Fruit fly (Drosophila melanogaster): ENCODE measurements around the gene rdx.
A peak's percentile ranks its signal among the peaks of the same experiment; 100 is the strongest.

The rdx gene

DNA sequence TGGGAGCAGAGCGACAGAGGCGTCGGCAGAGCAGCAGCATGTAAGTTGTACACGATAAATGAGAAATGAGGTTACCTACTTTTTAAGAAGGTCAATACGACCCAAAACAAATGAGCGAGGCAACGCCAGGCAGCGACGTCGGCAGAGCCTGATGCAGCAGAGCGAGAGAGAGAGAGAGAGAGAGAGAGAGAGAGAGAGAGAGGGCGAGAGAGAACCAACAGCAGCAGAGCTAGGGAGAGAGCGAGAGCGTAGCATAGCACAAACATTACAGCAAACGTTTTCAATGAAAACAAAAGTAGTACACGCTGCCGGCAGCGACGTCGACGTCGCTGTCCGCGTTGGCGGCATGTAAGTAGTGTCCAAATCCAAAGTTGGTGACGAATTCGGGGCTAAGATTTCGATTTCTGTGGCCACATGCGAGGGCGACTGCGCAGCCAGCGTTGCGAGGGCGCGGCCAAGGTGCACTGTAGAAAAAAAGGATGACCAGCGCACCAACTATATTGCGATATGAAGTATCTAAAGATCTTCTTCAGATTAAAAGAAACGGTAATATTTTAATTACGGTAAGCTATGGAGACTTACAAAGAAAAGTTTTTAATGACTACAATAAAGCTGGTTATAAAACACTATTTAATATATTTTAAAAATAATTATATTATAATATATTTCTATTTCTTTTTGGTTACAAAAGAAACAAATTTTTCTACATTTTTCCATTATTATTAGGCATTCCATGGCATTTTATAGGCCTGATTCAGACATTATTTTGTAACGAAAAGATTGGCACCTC is 14.0 kb downstream of the rdx start (continued):
- TF ChIP-seq Spps (tag; optimal IDR thresholded peaks at IDR 0.05) (no peak), CG4360 (GFP tag; IDR thresholded peaks at IDR 0.05) (no peak), Fer3 (tag; optimal IDR thresholded peaks at IDR 0.05) (peak; percentile 71), CG8478 (optimal IDR thresholded peaks at IDR 0.05) (peak; percentile 92), corto (GFP tag; optimal IDR thresholded peaks at IDR 0.05) (no peak), Hmx (GFP tag; optimal IDR thresholded peaks at IDR 0.05) (no peak), vvl (GFP tag; IDR thresholded peaks at IDR 0.05) (peak; percentile 77; the same call in 1 of the 2 replicates), CG12942 (GFP tag; optimal IDR thresholded peaks at IDR 0.05) (peak; percentile 68), Trl (optimal IDR thresholded peaks at IDR 0.05) (peak; percentile 98 to 100), Trl (GFP tag; optimal IDR thresholded peaks at IDR 0.05) (peak; percentile 60), Camta (GFP tag; optimal IDR thresholded peaks at IDR 0.05) (no peak), CG12391 (tag; optimal IDR thresholded peaks at IDR 0.05) (peak; percentile 91), CG8388 (GFP tag; optimal IDR thresholded peaks at IDR 0.05) (peak; percentile 85), CG17359 (tag; optimal IDR thresholded peaks at IDR 0.05) (peak; percentile 92), CG3281 (GFP tag; optimal IDR thresholded peaks at IDR 0.05) (peak; percentile 77), insv (GFP tag; optimal IDR thresholded peaks at IDR 0.05) (no peak), CG33213 (GFP tag; optimal IDR thresholded peaks at IDR 0.05) (peak; percentile 4), CG13296 (GFP tag; optimal IDR thresholded peaks at IDR 0.05) (peak; percentile 88), CG17361 (GFP tag; IDR thresholded peaks at IDR 0.05) (peak; percentile 93), CG2129 (GFP tag; IDR thresholded peaks at IDR 0.05; ENCODE audit: partially characterized antibody) (no peak), HLH3B (GFP tag; IDR thresholded peaks at IDR 0.05) (peak; percentile 83), lilli (GFP tag; optimal IDR thresholded peaks at IDR 0.05) (peak; percentile 38), CG32772 (GFP tag; IDR thresholded peaks at IDR 0.05) (peak; percentile 74), YL-1 (GFP tag; optimal IDR thresholded peaks at IDR 0.05) (peak; percentile 20), schlank (tag; optimal IDR thresholded peaks at IDR 0.05) (no peak), Med (GFP tag) (peak; percentile 86), CG8290 (GFP tag; optimal IDR thresholded peaks at IDR 0.05) (no peak), CG8290 (tag; optimal IDR thresholded peaks at IDR 0.05) (peak; percentile 53 to 74), CG4820 (GFP tag; optimal IDR thresholded peaks at IDR 0.05) (peak; percentile 80), Hmr (GFP tag; optimal IDR thresholded peaks at IDR 0.05) (peak; percentile 84), CG16813 (GFP tag; IDR thresholded peaks at IDR 0.05; ENCODE audit: partially characterized antibody) (no peak), Dp (GFP tag; optimal IDR thresholded peaks at IDR 0.05) (no peak), Lhr (GFP tag; optimal IDR thresholded peaks at IDR 0.05) (peak; percentile 47), Neu2 (GFP tag; optimal IDR thresholded peaks at IDR 0.05; ENCODE audit: borderline replicate concordance) (no peak), tgo (GFP tag; IDR thresholded peaks at IDR 0.05) (peak; percentile 89), CG33557 (GFP tag; optimal IDR thresholded peaks at IDR 0.05) (peak; percentile 21), pho (GFP tag; optimal IDR thresholded peaks at IDR 0.05) (peak; percentile 1), CG2120 (GFP tag; optimal IDR thresholded peaks at IDR 0.05) (peak; percentile 49), CG10543 (GFP tag; optimal IDR thresholded peaks at IDR 0.05) (peak; percentile 68), CG9817 (tag; optimal IDR thresholded peaks at IDR 0.05) (peak; percentile 67), CG1529 (GFP tag; optimal IDR thresholded peaks at IDR 0.05) (peak; percentile 58), Rfx (GFP tag; IDR thresholded peaks at IDR 0.05) (peak; percentile 75), ewg (GFP tag; optimal IDR thresholded peaks at IDR 0.05) (peak; percentile 85), bab2 (GFP tag; optimal IDR thresholded peaks at IDR 0.05) (peak; percentile 43), CG6689 (GFP tag; IDR thresholded peaks at IDR 0.05) (peak; percentile 86), Poxn (GFP tag; IDR thresholded peaks at IDR 0.05) (no peak), ERR (GFP tag; optimal IDR thresholded peaks at IDR 0.05) (peak; percentile 34), CG11398 (GFP tag; optimal IDR thresholded peaks at IDR 0.05) (no peak), dmrt11E (tag; optimal IDR thresholded peaks at IDR 0.05) (peak; percentile 54), otp (GFP tag; IDR thresholded peaks at IDR 0.05) (0 out of 3 replicates have a peak, but pooled peaks have one; percentile 29)

Data from whole organism, embryonic.